Worm (Caenorhabditis elegans) whole organism, L3 larva: ENCODE results near the gene F28H7.8.

Experiments used
- R02D3.7 ChIP-seq: fragments of 150-350 bp; optimal IDR thresholded peaks from 2 replicates; lab custom pipeline; 2014; ENCODE audit warnings: missing biosample characterization, missing genetic modification characterization
- ZK546.5 ChIP-seq: sonication (generic microtip); optimal IDR thresholded peaks from 2 replicates; lab custom pipeline; 2017; ENCODE audit warnings: missing biosample characterization, missing genetic modification characterization
- ama-1 ChIP-seq: fragments of 150-350 bp; optimal IDR thresholded peaks from 2 replicates; lab custom pipeline; 2018
- ceh-16 ChIP-seq: sonication (generic microtip); optimal IDR thresholded peaks from 2 replicates; lab custom pipeline; 2017; ENCODE audit warnings: missing biosample characterization, missing genetic modification characterization
- ceh-28 ChIP-seq: fragments of 150-350 bp; optimal IDR thresholded peaks from 2 replicates; lab custom pipeline; 2014; ENCODE audit warnings: missing biosample characterization, missing genetic modification reagents, missing genetic modification characterization
- ceh-9 ChIP-seq: sonication (generic microtip); optimal IDR thresholded peaks from 2 replicates; lab custom pipeline; 2018; ENCODE audit warnings: missing biosample characterization, missing genetic modification characterization
- daf-12 ChIP-seq: fragments of 150-350 bp; optimal IDR thresholded peaks from 2 replicates; lab custom pipeline; 2014; ENCODE audit warnings: missing biosample characterization, missing genetic modification reagents, missing genetic modification characterization
- egl-27 ChIP-seq: sonication (generic microtip); optimal IDR thresholded peaks from 4 replicates; lab custom pipeline; 2017; ENCODE audit warnings: missing biosample characterization, missing genetic modification reagents, missing genetic modification characterization
- egl-5 ChIP-seq: fragments of 150-350 bp; optimal IDR thresholded peaks from 2 replicates; lab custom pipeline; 2017; ENCODE audit warnings: missing biosample characterization, missing genetic modification reagents, missing genetic modification characterization, inconsistent platforms
- elt-1 ChIP-seq: fragments of 150-350 bp; optimal IDR thresholded peaks from 2 replicates; lab custom pipeline; 2014; ENCODE audit warnings: missing biosample characterization, missing genetic modification characterization
- elt-3 ChIP-seq, 3 experiments: fragments of 150-350 bp in 1 of 3; sonication (generic microtip) in 2 of 3; optimal IDR thresholded peaks; 2 replicates in 2 of 3; 4 replicates in 1 of 3; lab custom pipeline; 2014 to 2017; ENCODE audit warnings: missing biosample characterization in 3 of 3, missing genetic modification characterization in 3 of 3
- eor-1 ChIP-seq, 2 experiments: fragments of 150-350 bp; optimal IDR thresholded peaks; 2 replicates each; lab custom pipeline; 2014 to 2018; ENCODE audit warnings: missing biosample characterization in 2 of 2, missing genetic modification characterization in 2 of 2
- fkh-10 ChIP-seq: sonication (generic microtip); optimal IDR thresholded peaks from 2 replicates; lab custom pipeline; 2017; ENCODE audit warnings: missing biosample characterization, missing genetic modification reagents, missing genetic modification characterization
- hmg-11 ChIP-seq: sonication (generic microtip); optimal IDR thresholded peaks from 2 replicates; lab custom pipeline; 2016; ENCODE audit warnings: missing genetic modification characterization, missing compliant biosample characterization
- jun-1 ChIP-seq: fragments of 150-350 bp; optimal IDR thresholded peaks from 2 replicates; lab custom pipeline; 2014; ENCODE audit warnings: missing biosample characterization, missing genetic modification reagents, missing genetic modification characterization
- lin-15B ChIP-seq: fragments of 150-350 bp; optimal IDR thresholded peaks from 2 replicates; lab custom pipeline; 2014; ENCODE audit warnings: missing biosample characterization, missing genetic modification characterization
- lin-39 ChIP-seq: fragments of 150-350 bp; optimal IDR thresholded peaks from 2 replicates; lab custom pipeline; 2018; ENCODE audit warnings: missing biosample characterization, missing genetic modification reagents, missing genetic modification characterization
- lsy-12 ChIP-seq: sonication (generic microtip); optimal IDR thresholded peaks from 2 replicates; lab custom pipeline; 2016; ENCODE audit warnings: mild to moderate bottlenecking, missing genetic modification characterization, missing compliant biosample characterization
- mdl-1 ChIP-seq: fragments of 150-350 bp; optimal IDR thresholded peaks from 2 replicates; lab custom pipeline; 2014; ENCODE audit warnings: missing biosample characterization, missing genetic modification characterization
- nfya-1 ChIP-seq: sonication (generic microtip); optimal IDR thresholded peaks from 2 replicates; lab custom pipeline; 2017; ENCODE audit warnings: missing genetic modification characterization, mild to moderate bottlenecking, missing compliant biosample characterization, antibody characterized with exemption, moderate library complexity; ENCODE audit not compliant: insufficient read depth
- nhr-11 ChIP-seq: fragments of 150-350 bp; optimal IDR thresholded peaks from 2 replicates; lab custom pipeline; 2014; ENCODE audit warnings: missing biosample characterization, missing genetic modification characterization
- nhr-12 ChIP-seq: fragments of 150-350 bp; optimal IDR thresholded peaks from 2 replicates; lab custom pipeline; 2014; ENCODE audit warnings: missing biosample characterization, missing genetic modification characterization
- nhr-23 ChIP-seq: fragments of 150-350 bp; optimal IDR thresholded peaks from 2 replicates; lab custom pipeline; 2014; ENCODE audit warnings: missing biosample characterization, missing genetic modification reagents, missing genetic modification characterization
- nhr-237 ChIP-seq: fragments of 150-350 bp; optimal IDR thresholded peaks from 2 replicates; lab custom pipeline; 2014; ENCODE audit warnings: missing biosample characterization, missing genetic modification characterization
- nhr-25 ChIP-seq: sonication (generic microtip); optimal IDR thresholded peaks from 2 replicates; lab custom pipeline; 2017; ENCODE audit warnings: missing biosample characterization, missing genetic modification characterization
- nhr-28 ChIP-seq: fragments of 150-350 bp; optimal IDR thresholded peaks from 2 replicates; lab custom pipeline; 2014; ENCODE audit warnings: missing biosample characterization, missing genetic modification characterization
- nhr-43 ChIP-seq: sonication (generic microtip); optimal IDR thresholded peaks from 2 replicates; lab custom pipeline; 2016; ENCODE audit warnings: mild to moderate bottlenecking, missing genetic modification characterization, missing compliant biosample characterization; ENCODE audit not compliant: poor library complexity, severe bottlenecking
- nhr-77 ChIP-seq: fragments of 150-350 bp; optimal IDR thresholded peaks from 2 replicates; lab custom pipeline; 2014; ENCODE audit warnings: missing biosample characterization, missing genetic modification characterization
- pha-4 ChIP-seq: fragments of 150-350 bp; optimal IDR thresholded peaks from 2 replicates; lab custom pipeline; 2014; ENCODE audit warnings: missing biosample characterization, missing genetic modification reagents, missing genetic modification characterization
- pqm-1 ChIP-seq: fragments of 150-350 bp; optimal IDR thresholded peaks from 2 replicates; lab custom pipeline; 2017; ENCODE audit warnings: missing biosample characterization, missing genetic modification characterization, inconsistent platforms
- sea-2 ChIP-seq: fragments of 150-350 bp; sonication (generic microtip); optimal IDR thresholded peaks from 4 replicates; lab custom pipeline; 2014; ENCODE audit warnings: missing biosample characterization, missing genetic modification reagents, missing genetic modification characterization
- skn-1 ChIP-seq: fragments of 150-350 bp; optimal IDR thresholded peaks from 2 replicates; lab custom pipeline; 2014; ENCODE audit warnings: missing biosample characterization, missing genetic modification characterization
- snpc-4 ChIP-seq: fragments of 150-350 bp; optimal IDR thresholded peaks from 2 replicates; lab custom pipeline; 2014; ENCODE audit warnings: missing biosample characterization, missing genetic modification characterization
- tbx-2 ChIP-seq: sonication (generic microtip); optimal IDR thresholded peaks from 2 replicates; lab custom pipeline; 2016; ENCODE audit warnings: mild to moderate bottlenecking, missing genetic modification characterization, missing compliant biosample characterization
- unc-62 ChIP-seq: fragments of 150-350 bp; sonication (generic microtip); optimal IDR thresholded peaks from 4 replicates; lab custom pipeline; 2014; ENCODE audit warnings: missing biosample characterization, missing genetic modification reagents, missing genetic modification characterization
- ztf-11 ChIP-seq: fragments of 150-350 bp; optimal IDR thresholded peaks from 2 replicates; lab custom pipeline; 2014; ENCODE audit warnings: missing biosample characterization, missing genetic modification characterization
- ztf-4 ChIP-seq: fragments of 150-350 bp; optimal IDR thresholded peaks from 2 replicates; lab custom pipeline; 2014; ENCODE audit warnings: missing biosample characterization, missing genetic modification characterization

The F28H7.8 gene

DNA sequence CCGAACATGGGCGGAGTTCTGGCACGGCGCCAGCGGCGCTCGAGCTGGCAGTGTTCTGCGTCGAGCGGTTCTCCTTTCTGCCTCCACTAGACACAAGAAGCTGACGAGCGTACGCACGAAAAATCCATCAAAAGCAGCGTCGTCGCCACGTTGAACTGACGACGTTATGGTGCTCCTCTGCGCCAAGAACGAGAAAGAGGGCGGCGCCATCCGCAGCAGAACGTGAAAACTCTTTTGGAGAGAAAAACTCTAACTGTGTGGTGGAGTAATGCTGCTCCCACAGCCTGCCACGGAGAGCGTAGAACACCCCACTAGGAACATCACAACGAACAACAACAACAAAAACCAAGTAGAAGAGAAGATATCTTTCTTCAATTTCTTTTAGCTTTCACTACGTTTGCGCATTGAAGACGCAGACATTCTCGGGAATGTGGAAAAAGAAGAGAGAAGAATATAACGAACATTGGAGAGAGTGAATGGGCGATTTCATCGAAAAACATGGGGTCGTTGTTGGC lies 36.8 kb upstream of the F28H7.8 start:
- TF ChIP-seq R02D3.7 (tag; lab: Kevin White, UChicago) = no peak
- TF ChIP-seq nhr-28 (tag; lab: Kevin White, UChicago) = no peak
- TF ChIP-seq jun-1 = no peak
- TF ChIP-seq skn-1 (tag; lab: Kevin White, UChicago) = no peak
- no peak for TF ChIP-seq ceh-28 (tag; lab: Kevin White, UChicago)
- TF ChIP-seq ztf-11 (tag; lab: Kevin White, UChicago) = no peak
- TF ChIP-seq nhr-43 (tag; lab: Kevin White, UChicago) = peak; percentile 11
- TF ChIP-seq nhr-12 (tag; lab: Kevin White, UChicago) = no peak
- TF ChIP-seq fkh-10 (GFP tag; lab: Kevin White, UChicago) = no peak
- TF ChIP-seq elt-3 (tag; optimal IDR thresholded peaks at IDR 0.05; lab: Kevin White, UChicago) = no peak
- peak; percentile 71 for TF ChIP-seq egl-5
- no peak for TF ChIP-seq sea-2
- peak; percentile 66 for TF ChIP-seq ama-1 (lab: Kevin White, UChicago)
- no peak for TF ChIP-seq ZK546.5
- TF ChIP-seq hmg-11 (tag; lab: Kevin White, UChicago) = no peak
- peak; percentile 90 for TF ChIP-seq lin-39 (tag; lab: Kevin White, UChicago)
- no peak for TF ChIP-seq nhr-25 (tag; lab: Kevin White, UChicago)
- TF ChIP-seq nhr-11 (tag; lab: Kevin White, UChicago) = no peak
- TF ChIP-seq daf-12 (tag; lab: Kevin White, UChicago) = no peak
- no peak for TF ChIP-seq ceh-16 (tag; lab: Kevin White, UChicago)
- peak; percentile 37 for TF ChIP-seq nfya-1
- TF ChIP-seq mdl-1 = peak; percentile 27
- no peak for TF ChIP-seq elt-1
- TF ChIP-seq tbx-2 (tag; lab: Kevin White, UChicago) = no peak
- peak; percentile 73 for TF ChIP-seq nhr-23 (tag; lab: Kevin White, UChicago)
- no peak for TF ChIP-seq snpc-4 (tag; lab: Kevin White, UChicago)
- no peak for TF ChIP-seq egl-27 (tag; lab: Kevin White, UChicago)

DNA sequence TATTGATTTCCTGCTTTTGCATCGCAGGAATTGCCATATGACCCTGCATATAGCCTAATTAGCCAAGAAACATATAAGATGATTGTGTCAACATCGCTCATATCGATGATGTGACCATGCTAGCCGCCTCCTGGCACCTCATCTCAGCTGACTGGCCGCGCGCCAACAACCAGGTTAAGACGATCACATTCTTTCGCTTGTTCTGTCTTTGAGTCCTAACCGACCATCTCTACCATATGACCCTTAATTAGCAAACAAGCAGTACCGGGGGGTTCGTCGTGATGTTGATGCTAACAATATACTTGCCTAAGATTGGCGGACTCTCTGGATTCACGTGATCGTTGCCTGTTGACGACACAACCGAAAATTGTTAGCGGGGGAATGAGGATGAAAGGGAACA lies 36.2 kb upstream of the F28H7.8 start:
- TF ChIP-seq daf-12 (tag; lab: Kevin White, UChicago) (no peak), ceh-9 (no peak), pha-4 (tag; lab: Kevin White, UChicago) (peak; percentile 70), lin-15B (tag; lab: Kevin White, UChicago) (no peak), sea-2 (no peak), hmg-11 (tag; lab: Kevin White, UChicago) (peak; percentile 5), egl-5 (no peak), nhr-43 (tag; lab: Kevin White, UChicago) (peak; percentile 70), nhr-25 (tag; lab: Kevin White, UChicago) (peak; percentile 51)

DNA sequence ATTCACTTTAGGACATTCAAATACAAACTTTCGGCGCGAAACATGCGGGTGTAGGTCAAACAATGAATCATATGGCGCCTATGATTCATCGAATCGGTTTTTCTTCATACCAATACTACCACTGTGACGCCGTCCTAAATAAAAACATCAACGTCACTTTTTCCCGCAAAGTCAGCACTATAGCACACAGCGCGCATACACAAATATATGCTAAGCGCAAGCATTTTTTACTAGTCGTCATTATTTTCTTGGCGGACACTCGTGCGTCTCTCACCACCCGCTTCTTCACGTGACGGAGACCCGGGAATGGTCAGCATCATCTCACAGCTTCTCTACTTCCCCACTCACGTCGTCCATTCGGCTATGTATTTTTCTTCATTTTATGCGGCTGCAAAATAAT lies 35.6 kb upstream of the F28H7.8 start:
- TF ChIP-seq lin-39 (tag; lab: Kevin White, UChicago) (peak; percentile 42), eor-1 (tag; optimal IDR thresholded peaks at IDR 0.05; lab: Kevin White, UChicago) (no peak), pqm-1 (tag; lab: Kevin White, UChicago) (no peak), nfya-1 (peak; percentile 28), elt-3 (tag; optimal IDR thresholded peaks at IDR 0.05; lab: Kevin White, UChicago) (no peak), pha-4 (tag; lab: Kevin White, UChicago) (peak; percentile 48), ztf-4 (tag; lab: Kevin White, UChicago) (no peak), nhr-237 (tag; lab: Kevin White, UChicago) (no peak), lsy-12 (no peak)

DNA sequence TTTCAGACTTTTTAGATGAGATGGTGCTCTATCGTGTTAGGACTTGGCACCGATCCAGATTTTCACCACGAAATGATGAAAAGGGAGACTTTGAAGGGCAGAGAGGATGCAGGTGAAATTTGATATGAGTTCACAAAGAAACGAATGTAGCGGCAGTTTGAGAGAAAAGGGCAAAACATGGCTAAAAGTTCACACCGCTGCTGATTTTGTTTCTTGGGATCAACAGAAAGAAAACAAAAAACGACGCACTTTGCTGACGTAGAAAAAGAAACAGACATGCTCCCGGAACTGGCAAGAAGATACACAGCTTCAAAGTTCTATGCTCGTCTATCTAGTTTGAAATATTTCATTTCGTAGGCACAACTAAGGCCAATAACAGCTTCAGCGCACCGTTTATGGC lies 35.2 kb upstream of the F28H7.8 start:
- TF ChIP-seq unc-62 (GFP tag; lab: Kevin White, UChicago) (no peak), nhr-237 (tag; lab: Kevin White, UChicago) (no peak), nfya-1 (no peak), daf-12 (tag; lab: Kevin White, UChicago) (no peak), sea-2 (no peak), eor-1 (tag; optimal IDR thresholded peaks at IDR 0.05; lab: Kevin White, UChicago) (no peak), nhr-25 (tag; lab: Kevin White, UChicago) (no peak), lsy-12 (no peak), nhr-12 (tag; lab: Kevin White, UChicago) (no peak), egl-5 (no peak), pqm-1 (tag; lab: Kevin White, UChicago) (no peak), nhr-77 (tag; lab: Kevin White, UChicago) (no peak)
